Worm (Caenorhabditis elegans) whole organism, midembryonic: ENCODE data around the gene mbk-2.

Experiments used
- T22C8.4 ChIP-seq: fragments of 200-800 bp; sonication (Bioruptor generic); IDR thresholded peaks from 2 replicates; pipeline ENCODE4 v1.3.6; 2022; ENCODE audit warnings: missing genetic modification characterization, missing compliant biosample characterization
- cog-1 ChIP-seq: sonication (generic microtip); optimal IDR thresholded peaks from 2 replicates; lab custom pipeline; 2016; ENCODE audit warnings: missing genetic modification characterization, missing compliant biosample characterization
- flt-1 ChIP-seq: fragments of 200-800 bp; sonication (Bioruptor generic); IDR thresholded peaks from 2 replicates; pipeline ENCODE4 v1.3.6; 2022; ENCODE audit warnings: missing genetic modification characterization, missing compliant biosample characterization
- klf-2 ChIP-seq: fragments of 200-800 bp; sonication (Bioruptor generic); conservative IDR thresholded peaks from 2 replicates; pipeline ENCODE4 v1.3.6; 2022; ENCODE audit warnings: missing genetic modification reagents, missing genetic modification characterization, missing compliant biosample characterization
- med-1 ChIP-seq: sonication (generic microtip); optimal IDR thresholded peaks from 2 replicates; lab custom pipeline; 2017; ENCODE audit warnings: missing genetic modification characterization, mild to moderate bottlenecking, missing compliant biosample characterization, antibody characterized with exemption, missing genetic modification reagents; ENCODE audit not compliant: insufficient read depth
- ref-1 ChIP-seq: fragments of 200-800 bp; sonication (Bioruptor generic); conservative IDR thresholded peaks from 2 replicates; pipeline ENCODE4 v1.3.6; 2022; ENCODE audit warnings: missing genetic modification reagents, missing genetic modification characterization, missing compliant biosample characterization
- tab-1 ChIP-seq: fragments of 200-800 bp; sonication (Bioruptor generic); IDR thresholded peaks from 2 replicates; pipeline ENCODE4 v1.3.6; 2022; ENCODE audit warnings: missing genetic modification characterization, missing compliant biosample characterization
- ztf-23 ChIP-seq: fragments of 200-800 bp; sonication (Bioruptor generic); IDR thresholded peaks from 2 replicates; pipeline ENCODE4 v1.3.6; 2022; ENCODE audit warnings: missing genetic modification reagents, missing genetic modification characterization, missing compliant biosample characterization
- ztf-29 ChIP-seq: fragments of 200-800 bp; sonication (Bioruptor generic); IDR thresholded peaks from 2 replicates; pipeline ENCODE4 v1.3.6; 2022; ENCODE audit warnings: missing genetic modification reagents, missing genetic modification characterization, missing compliant biosample characterization

Gene mbk-2

DNA sequence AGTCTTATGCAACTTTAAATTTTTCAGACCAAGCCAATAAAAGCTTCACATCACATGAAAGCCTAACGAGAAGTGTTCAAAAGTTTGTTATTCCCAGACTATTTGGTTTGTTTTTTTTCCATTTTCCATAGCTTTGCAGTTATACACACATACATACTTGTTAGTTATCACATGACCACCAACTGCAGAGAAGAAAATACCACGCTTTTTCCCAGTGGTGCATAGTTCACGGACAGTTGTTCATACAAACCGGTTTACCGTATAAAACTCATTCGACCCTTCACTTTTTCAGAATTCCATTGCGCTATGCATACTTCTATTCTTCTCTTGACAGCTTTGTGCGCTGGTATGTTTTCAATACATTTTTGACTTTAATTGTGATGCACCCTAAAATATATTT lies 54.8 kb downstream of the mbk-2 start, which contains the start of gene scl-5:
Gene scl-5 (plus strand): TSS at position 301 of the 400 bp plus-strand sequence.
- TF ChIP-seq tab-1 (GFP tag; lab: Robert Waterston, UW) (no peak), ref-1 (GFP tag; lab: Robert Waterston, UW) (no peak), ztf-23 (GFP tag; lab: Robert Waterston, UW) (no peak), ztf-29 (GFP tag; lab: Robert Waterston, UW) (no peak), flt-1 (GFP tag; lab: Robert Waterston, UW) (no peak), med-1 (GFP tag; lab: Kevin White, UChicago) (no peak), T22C8.4 (GFP tag; lab: Robert Waterston, UW) (no peak), cog-1 (tag; lab: Kevin White, UChicago) (no peak)

DNA sequence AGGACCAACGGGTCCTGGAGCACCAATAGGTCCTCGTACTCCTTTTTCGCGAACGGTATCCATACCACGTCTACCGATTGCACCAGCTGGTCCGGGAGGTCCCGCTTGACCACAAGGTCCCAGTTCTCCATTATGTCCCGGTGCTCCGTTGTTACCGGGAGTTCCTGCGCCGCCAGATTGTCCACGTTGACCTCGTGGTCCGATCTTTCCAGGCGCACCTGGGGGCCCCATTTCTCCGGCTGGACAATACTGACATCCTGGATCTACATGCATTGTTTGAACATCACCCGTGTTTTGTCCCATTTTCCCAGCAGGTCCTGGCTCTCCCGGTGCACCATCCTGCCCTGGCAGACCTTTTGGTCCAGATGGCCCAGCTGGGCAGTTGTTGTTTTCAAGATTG lies 57.1 kb downstream of the mbk-2 start:
- no peak for TF ChIP-seq ztf-29 (GFP tag; lab: Robert Waterston, UW)
- TF ChIP-seq klf-2 (GFP tag; lab: Robert Waterston, UW) = no peak
- TF ChIP-seq ref-1 (GFP tag; lab: Robert Waterston, UW) = no peak
- TF ChIP-seq cog-1 (tag; lab: Kevin White, UChicago) = no peak
- TF ChIP-seq ztf-23 (GFP tag; lab: Robert Waterston, UW) = no peak
- no peak for TF ChIP-seq flt-1 (GFP tag; lab: Robert Waterston, UW)

DNA sequence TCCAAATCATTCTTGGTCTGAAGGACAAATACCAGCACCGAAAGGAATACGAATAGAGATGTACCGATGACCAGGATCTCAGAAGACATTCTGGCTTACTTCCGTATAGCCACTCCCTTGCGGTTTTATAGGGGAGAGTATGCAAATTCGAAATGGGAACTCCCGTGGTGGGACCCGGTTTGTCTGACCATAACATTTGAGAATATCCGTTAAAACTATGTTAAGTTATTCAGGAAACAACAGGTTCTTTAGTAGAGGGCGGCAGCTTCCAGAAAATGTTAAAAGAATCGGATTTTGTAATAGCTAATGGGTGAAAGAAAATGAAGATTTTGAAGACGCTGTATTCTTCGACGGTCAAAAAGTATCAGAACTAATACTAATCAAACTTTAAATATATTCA lies 58.2 kb downstream of the mbk-2 start, which contains the start of gene col-131:
Gene col-131 (minus strand): TSS at position 101 of the 400 bp plus-strand sequence.
- TF ChIP-seq ztf-29 (GFP tag; lab: Robert Waterston, UW) (no peak), med-1 (GFP tag; lab: Kevin White, UChicago) (no peak), ref-1 (GFP tag; lab: Robert Waterston, UW) (no peak), klf-2 (GFP tag; lab: Robert Waterston, UW) (no peak), flt-1 (GFP tag; lab: Robert Waterston, UW) (no peak)

DNA sequence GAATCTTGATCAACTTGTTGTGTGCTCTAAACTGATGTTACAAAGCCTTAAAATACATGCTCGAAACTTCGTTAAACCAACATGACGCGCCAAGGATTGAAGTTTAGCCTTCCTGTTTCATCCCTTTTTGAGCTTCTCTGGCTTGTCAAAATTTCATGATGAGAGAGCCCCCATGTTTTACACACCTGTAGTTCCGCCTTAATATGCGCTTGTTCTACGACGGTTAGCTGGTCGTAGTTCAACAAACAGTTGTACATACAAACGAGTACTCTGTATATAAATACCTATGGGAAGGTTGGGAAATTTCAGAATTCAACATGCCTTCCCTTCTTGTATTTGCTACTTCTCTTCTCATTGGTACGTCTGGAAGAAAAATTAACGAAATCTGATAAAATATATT lies 59.5 kb downstream of the mbk-2 start, which contains the start of gene scl-6:
Gene scl-6 (plus strand): TSS at position 301 of the 400 bp plus-strand sequence.
- TF ChIP-seq ref-1 (GFP tag; lab: Robert Waterston, UW) (no peak), cog-1 (tag; lab: Kevin White, UChicago) (no peak), flt-1 (GFP tag; lab: Robert Waterston, UW) (no peak), T22C8.4 (GFP tag; lab: Robert Waterston, UW) (no peak)

DNA sequence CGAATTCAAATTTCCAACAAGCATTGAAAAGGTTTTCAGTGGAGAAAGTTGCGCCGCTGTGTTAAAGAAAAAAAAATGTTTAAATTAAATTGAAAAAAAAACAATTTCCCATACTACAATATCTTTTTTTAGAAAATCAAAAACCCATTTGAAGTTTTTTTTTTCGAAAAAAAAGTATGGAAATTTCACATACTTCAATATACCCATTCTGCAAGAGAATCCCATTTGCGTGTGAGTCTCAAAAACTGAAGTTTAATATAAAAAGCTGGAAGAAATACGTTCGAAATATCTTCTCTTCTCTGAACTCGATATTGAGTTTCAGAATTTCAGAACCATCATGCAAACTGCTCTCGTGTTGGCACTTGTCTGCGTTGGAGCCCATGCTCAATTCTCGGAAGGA lies 61.2 kb downstream of the mbk-2 start, which contains the start of gene scl-7:
Gene scl-7 (plus strand): TSS at position 301 of the 400 bp plus-strand sequence.
- TF ChIP-seq ztf-29 (GFP tag; lab: Robert Waterston, UW) (no peak), klf-2 (GFP tag; lab: Robert Waterston, UW) (no peak), T22C8.4 (GFP tag; lab: Robert Waterston, UW) (no peak), ref-1 (GFP tag; lab: Robert Waterston, UW) (no peak), tab-1 (GFP tag; lab: Robert Waterston, UW) (no peak), cog-1 (tag; lab: Kevin White, UChicago) (no peak), flt-1 (GFP tag; lab: Robert Waterston, UW) (no peak), ztf-23 (GFP tag; lab: Robert Waterston, UW) (no peak), med-1 (GFP tag; lab: Kevin White, UChicago) (no peak)

DNA sequence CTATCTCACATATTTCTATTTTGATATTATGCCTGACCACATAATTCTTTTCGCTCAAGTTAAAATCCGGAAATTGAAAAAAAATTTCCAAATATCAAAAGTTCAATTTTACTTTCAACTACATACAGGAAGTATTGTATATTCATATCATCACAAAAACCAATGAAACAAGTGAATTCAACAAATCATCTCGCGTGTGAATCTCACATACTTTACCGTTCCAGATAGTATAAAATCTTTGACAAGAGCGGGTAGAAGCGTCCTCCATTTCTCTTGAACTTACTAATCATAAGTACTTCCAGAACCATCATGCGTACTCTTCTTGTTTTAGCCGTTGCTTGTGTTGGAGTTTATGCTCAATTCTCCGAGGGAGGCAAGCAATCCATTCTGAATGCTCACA lies 62.5 kb downstream of the mbk-2 start, which contains the start of gene scl-8:
Gene scl-8 (plus strand): TSS at position 301 of the 400 bp plus-strand sequence.
- no peak for TF ChIP-seq T22C8.4 (GFP tag; lab: Robert Waterston, UW)
- TF ChIP-seq ztf-29 (GFP tag; lab: Robert Waterston, UW) = no peak

DNA sequence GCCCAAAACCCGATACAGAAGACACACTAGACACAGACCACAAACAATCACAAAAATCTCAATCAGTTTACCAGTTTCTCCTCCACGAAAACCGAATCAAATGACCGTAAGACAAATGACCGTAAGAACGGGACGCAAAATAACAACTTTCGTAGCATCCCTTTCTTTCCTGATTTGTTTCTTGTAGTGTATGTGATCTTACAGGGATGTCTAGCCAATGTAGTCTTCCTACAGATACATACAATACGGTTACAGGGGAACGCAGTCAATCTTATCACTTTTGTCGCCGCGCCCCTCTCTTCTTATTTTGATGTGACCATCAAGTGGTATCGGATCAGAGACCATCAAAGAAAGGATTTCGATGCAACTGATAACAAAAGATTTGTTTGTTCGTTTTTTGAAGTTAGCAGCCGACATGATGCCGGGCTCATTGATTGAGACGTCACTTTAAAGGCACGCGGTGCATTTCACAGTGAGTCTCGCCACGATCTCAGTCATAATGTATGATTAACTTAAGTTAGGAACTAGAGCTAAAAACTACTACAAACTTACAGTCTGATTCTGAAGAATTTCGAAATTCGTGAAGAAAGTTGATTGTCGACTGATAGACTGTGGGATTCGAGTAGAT lies 66.8 kb downstream of the mbk-2 start:
- TF ChIP-seq flt-1 (GFP tag; lab: Robert Waterston, UW) (no peak), ref-1 (GFP tag; lab: Robert Waterston, UW) (no peak), ztf-23 (GFP tag; lab: Robert Waterston, UW) (no peak), T22C8.4 (GFP tag; lab: Robert Waterston, UW) (no peak), tab-1 (GFP tag; lab: Robert Waterston, UW) (no peak), med-1 (GFP tag; lab: Kevin White, UChicago) (no peak), cog-1 (tag; lab: Kevin White, UChicago) (no peak)

DNA sequence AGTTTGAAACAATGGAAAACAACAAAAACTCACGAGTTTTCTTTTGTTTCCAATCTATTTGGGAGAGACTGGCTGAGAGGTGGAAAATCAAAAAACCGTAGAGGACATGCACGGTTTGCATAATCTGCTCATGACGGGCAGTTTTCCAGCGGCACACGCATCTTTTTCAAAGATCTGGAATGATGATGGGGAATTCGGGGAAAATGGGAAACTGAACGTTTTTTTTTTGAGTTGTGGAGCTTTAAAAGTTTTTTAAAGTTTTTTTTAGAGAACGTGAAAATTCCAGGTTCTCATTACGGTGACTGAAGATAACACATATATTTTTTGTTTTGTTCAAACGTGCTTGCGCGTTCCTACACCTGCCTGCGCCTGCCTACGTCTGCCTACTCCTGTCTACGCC lies 67.7 kb downstream of the mbk-2 start, which contains the start of gene C39E9.7:
Gene C39E9.7 (minus strand): TSS at position 101 of the 400 bp plus-strand sequence.
- no peak for TF ChIP-seq flt-1 (GFP tag; lab: Robert Waterston, UW)
- no peak for TF ChIP-seq ztf-29 (GFP tag; lab: Robert Waterston, UW)
- no peak for TF ChIP-seq ztf-23 (GFP tag; lab: Robert Waterston, UW)
- TF ChIP-seq ref-1 (GFP tag; lab: Robert Waterston, UW) = no peak
- TF ChIP-seq med-1 (GFP tag; lab: Kevin White, UChicago) = no peak
- TF ChIP-seq tab-1 (GFP tag; lab: Robert Waterston, UW) = no peak

DNA sequence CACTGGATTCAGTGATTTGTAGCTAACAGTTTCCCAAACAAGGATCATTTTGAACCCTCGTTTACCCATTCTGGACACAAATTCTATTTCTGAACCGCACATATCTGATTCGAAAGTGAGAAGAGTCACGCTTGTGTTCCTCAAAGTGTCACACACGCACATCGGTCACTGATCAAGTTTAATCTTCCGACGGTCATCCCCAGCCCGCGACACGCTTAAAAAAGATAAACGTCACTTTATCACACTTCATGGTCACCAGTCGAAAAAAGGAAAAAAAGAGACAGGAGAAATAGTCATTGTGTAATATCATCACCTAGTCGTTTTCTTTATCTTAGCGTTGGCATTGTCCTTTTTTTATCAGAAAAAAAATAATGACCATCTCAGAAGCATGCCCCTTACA lies 68.7 kb downstream of the mbk-2 start:
- TF ChIP-seq tab-1 (GFP tag; lab: Robert Waterston, UW) (no peak), T22C8.4 (GFP tag; lab: Robert Waterston, UW) (no peak), flt-1 (GFP tag; lab: Robert Waterston, UW) (no peak), ztf-23 (GFP tag; lab: Robert Waterston, UW) (no peak), ref-1 (GFP tag; lab: Robert Waterston, UW) (no peak), cog-1 (tag; lab: Kevin White, UChicago) (no peak), klf-2 (GFP tag; lab: Robert Waterston, UW) (no peak), ztf-29 (GFP tag; lab: Robert Waterston, UW) (no peak), med-1 (GFP tag; lab: Kevin White, UChicago) (no peak)
